Worm (Caenorhabditis elegans) whole organism, late embryonic: ENCODE measurements around the gene C31H2.4.

Experiments used
- F13H6.1 ChIP-seq: sonication (generic microtip); optimal IDR thresholded peaks from 2 replicates; lab custom pipeline; 2016; ENCODE audit warnings: missing genetic modification characterization, missing compliant biosample characterization
- Y22D7AL.16 ChIP-seq: sonication (generic microtip); optimal IDR thresholded peaks from 2 replicates; lab custom pipeline; 2016; ENCODE audit warnings: missing genetic modification characterization, missing compliant biosample characterization
- ahr-1 ChIP-seq: sonication (generic microtip); optimal IDR thresholded peaks from 2 replicates; lab custom pipeline; 2016; ENCODE audit warnings: missing genetic modification characterization, missing compliant biosample characterization
- ceh-14 ChIP-seq: sonication (generic microtip); optimal IDR thresholded peaks from 2 replicates; lab custom pipeline; 2016; ENCODE audit warnings: missing genotype, missing genetic modification characterization, missing compliant biosample characterization
- ceh-2 ChIP-seq: sonication (generic microtip); optimal IDR thresholded peaks from 2 replicates; lab custom pipeline; 2016; ENCODE audit warnings: missing genotype, missing genetic modification characterization, missing compliant biosample characterization
- ceh-48 ChIP-seq: sonication (generic microtip); optimal IDR thresholded peaks from 2 replicates; lab custom pipeline; 2016; ENCODE audit warnings: missing genetic modification characterization, inconsistent platforms, missing compliant biosample characterization
- ceh-6 ChIP-seq: fragments of 200-800 bp; sonication (Bioruptor generic); optimal IDR thresholded peaks from 2 replicates; lab custom pipeline; 2018; ENCODE audit warnings: mild to moderate bottlenecking, missing genetic modification characterization, missing compliant biosample characterization
- lin-11 ChIP-seq: fragments of 200-800 bp; sonication (Bioruptor generic); optimal IDR thresholded peaks from 2 replicates; lab custom pipeline; 2018; ENCODE audit warnings: mild to moderate bottlenecking, missing genetic modification characterization, missing compliant biosample characterization
- nhr-11 ChIP-seq: fragments of 150-350 bp; optimal IDR thresholded peaks from 2 replicates; lab custom pipeline; 2014; ENCODE audit warnings: missing biosample characterization, missing genetic modification characterization
- npax-4 ChIP-seq: sonication (generic microtip); optimal IDR thresholded peaks from 2 replicates; lab custom pipeline; 2016; ENCODE audit warnings: missing genetic modification characterization, missing compliant biosample characterization
- rnt-1 ChIP-seq: sonication (generic microtip); optimal IDR thresholded peaks from 2 replicates; lab custom pipeline; 2016; ENCODE audit warnings: missing genetic modification characterization, missing compliant biosample characterization
- sox-4 ChIP-seq: sonication (generic microtip); optimal IDR thresholded peaks from 2 replicates; lab custom pipeline; 2017; ENCODE audit warnings: mild to moderate bottlenecking, missing genetic modification characterization, inconsistent platforms, missing compliant biosample characterization

DNA sequence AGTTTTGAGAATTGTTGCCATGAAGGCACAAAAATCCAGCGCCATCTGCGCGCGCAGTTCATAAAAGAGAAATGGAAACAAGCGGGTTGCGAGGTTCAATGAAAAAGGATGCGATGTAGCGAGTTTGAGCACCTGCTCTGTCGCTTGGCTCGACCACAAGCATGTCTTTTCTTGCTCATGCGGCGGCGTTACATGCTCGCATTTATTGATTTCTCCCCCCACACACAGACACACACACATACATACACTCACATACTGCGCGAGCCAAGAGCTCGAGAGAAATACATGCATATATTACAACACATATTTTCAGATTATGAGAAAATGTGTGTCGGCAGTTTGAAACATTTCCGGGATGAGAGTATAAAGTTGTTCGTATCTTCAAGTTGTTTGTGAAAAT is 37.7 kb downstream of the C31H2.4 start:
- no peak for TF ChIP-seq ahr-1 (tag; lab: Kevin White, UChicago)
- no peak for TF ChIP-seq rnt-1 (tag; lab: Kevin White, UChicago)
- no peak for TF ChIP-seq ceh-6 (GFP tag; lab: Kevin White, UChicago)
- no peak for TF ChIP-seq sox-4 (tag; lab: Kevin White, UChicago)
- no peak for TF ChIP-seq ceh-14 (tag; lab: Kevin White, UChicago)
- TF ChIP-seq ceh-2 (tag; lab: Kevin White, UChicago): no peak
- TF ChIP-seq F13H6.1 (tag; lab: Kevin White, UChicago): no peak
- no peak for TF ChIP-seq npax-4 (tag; lab: Kevin White, UChicago)
- TF ChIP-seq lin-11 (tag; lab: Kevin White, UChicago): no peak
- no peak for TF ChIP-seq nhr-11
- TF ChIP-seq Y22D7AL.16: no peak
- peak; percentile 98 for TF ChIP-seq ceh-48 (tag; lab: Kevin White, UChicago)
